Fruit fly (Drosophila melanogaster) whole organism, embryonic: ENCODE measurements around the gene CG1299.

Experiments used
- Atf-2 ChIP-seq: fragments of 200-800 bp; sonication (Bioruptor generic); optimal IDR thresholded peaks from 2 replicates; lab custom pipeline; 2016; ENCODE audit warnings: missing biosample characterization, missing genetic modification characterization
- BEAF-32 ChIP-seq: fragments of 200-800 bp; sonication (Bioruptor generic); optimal IDR thresholded peaks from 3 replicates; lab custom pipeline; 2017; ENCODE audit warnings: missing biosample characterization, missing genetic modification characterization, mild to moderate bottlenecking, moderate library complexity, missing genetic modification reagents
- CG10565 ChIP-seq: fragments of 200-800 bp; sonication (Bioruptor generic); optimal IDR thresholded peaks from 3 replicates; lab custom pipeline; 2016; ENCODE audit warnings: missing biosample characterization, mild to moderate bottlenecking, missing genetic modification characterization
- CG11093 ChIP-seq: fragments of 200-800 bp; sonication (Bioruptor generic); IDR thresholded peaks from 3 replicates; pipeline ENCODE4 v1.3.6; 2022; ENCODE audit warnings: missing biosample characterization, missing genetic modification characterization
- CG11398 ChIP-seq: fragments of 200-800 bp; sonication (Bioruptor generic); optimal IDR thresholded peaks from 2 replicates; lab custom pipeline; 2016; ENCODE audit warnings: missing biosample characterization, missing genetic modification characterization
- CG11695 ChIP-seq: fragments of 200-800 bp; sonication (Bioruptor generic); IDR thresholded peaks from 3 replicates; pipeline ENCODE4 v1.3.6; 2022; ENCODE audit warnings: missing biosample characterization, missing genetic modification characterization
- CG12104 ChIP-seq: fragments of 200-800 bp; sonication (Bioruptor generic); optimal IDR thresholded peaks from 3 replicates; lab custom pipeline; 2016; ENCODE audit warnings: missing biosample characterization, missing genetic modification characterization
- CG12299 ChIP-seq: fragments of 200-800 bp; sonication (Bioruptor generic); optimal IDR thresholded peaks from 2 replicates; lab custom pipeline; 2018; ENCODE audit warnings: missing biosample characterization, mild to moderate bottlenecking, missing genetic modification characterization
- CG12659 ChIP-seq: fragments of 200-800 bp; sonication (Bioruptor generic); optimal IDR thresholded peaks from 3 replicates; lab custom pipeline; 2017; ENCODE audit warnings: mild to moderate bottlenecking, missing biosample characterization, missing genetic modification reagents, missing genetic modification characterization
- CG13775 ChIP-seq: fragments of 200-800 bp; sonication (Bioruptor generic); optimal IDR thresholded peaks from 3 replicates; lab custom pipeline; 2017; ENCODE audit warnings: missing biosample characterization, mild to moderate bottlenecking, missing genetic modification characterization
- CG13894 ChIP-seq: fragments of 200-800 bp; sonication (Bioruptor generic); optimal IDR thresholded peaks from 3 replicates; lab custom pipeline; 2018; ENCODE audit warnings: missing biosample characterization, mild to moderate bottlenecking, missing genetic modification characterization, moderate library complexity
- CG15514 ChIP-seq: fragments of 200-800 bp; sonication (Bioruptor generic); optimal IDR thresholded peaks from 3 replicates; lab custom pipeline; 2017; ENCODE audit warnings: missing biosample characterization, missing genetic modification characterization, mild to moderate bottlenecking, moderate library complexity, missing genetic modification reagents
- CG16779 ChIP-seq: fragments of 200-800 bp; sonication (Bioruptor generic); IDR thresholded peaks from 2 replicates; pipeline ENCODE4 v1.3.6; 2022; ENCODE audit warnings: missing biosample characterization, missing genetic modification characterization
- CG17361 ChIP-seq: fragments of 200-800 bp; sonication (Bioruptor generic); IDR thresholded peaks from 3 replicates; pipeline ENCODE4 v1.3.6; 2022; ENCODE audit warnings: missing biosample characterization, missing genetic modification characterization
- CG17385 ChIP-seq: fragments of 200-800 bp; sonication (Bioruptor generic); optimal IDR thresholded peaks from 3 replicates; lab custom pipeline; 2018; ENCODE audit warnings: missing biosample characterization, mild to moderate bottlenecking, missing genetic modification characterization
- CG30020 ChIP-seq: fragments of 200-800 bp; optimal IDR thresholded peaks from 2 replicates; lab custom pipeline; 2019; ENCODE audit warnings: missing biosample characterization, mild to moderate bottlenecking, missing genetic modification characterization, moderate library complexity
- CG3065 ChIP-seq: fragments of 200-800 bp; sonication (Bioruptor generic); optimal IDR thresholded peaks from 2 replicates; lab custom pipeline; 2016; ENCODE audit warnings: missing biosample characterization, missing genetic modification characterization
- CG31388 ChIP-seq: fragments of 200-800 bp; sonication (Bioruptor generic); optimal IDR thresholded peaks from 2 replicates; lab custom pipeline; 2016; ENCODE audit warnings: missing biosample characterization, missing genetic modification characterization
- CG31441 ChIP-seq: fragments of 200-800 bp; sonication (Bioruptor generic); IDR thresholded peaks from 2 replicates; pipeline ENCODE4 v1.3.6; 2022; ENCODE audit warnings: missing biosample characterization, missing genetic modification characterization
- CG3407 ChIP-seq: fragments of 200-800 bp; sonication (Bioruptor generic); optimal IDR thresholded peaks from 2 replicates; lab custom pipeline; 2018; ENCODE audit warnings: missing biosample characterization, mild to moderate bottlenecking, missing genetic modification characterization
- CG5245 ChIP-seq: fragments of 200-800 bp; sonication (Bioruptor generic); optimal IDR thresholded peaks from 3 replicates; lab custom pipeline; 2016; ENCODE audit warnings: missing biosample characterization, missing genetic modification characterization
- CG6813 ChIP-seq: fragments of 200-800 bp; sonication (Bioruptor generic); optimal IDR thresholded peaks from 2 replicates; lab custom pipeline; 2017; ENCODE audit warnings: missing biosample characterization, missing genetic modification characterization, mild to moderate bottlenecking, moderate library complexity, missing genetic modification reagents
- CG8290 ChIP-seq, 3 experiments: fragments of 200-800 bp; sonication (Bioruptor generic); optimal IDR thresholded peaks; 2 replicates each; lab custom pipeline; 2016 to 2019; ENCODE audit warnings: missing biosample characterization in 3 of 3, missing genetic modification characterization in 3 of 3, mild to moderate bottlenecking in 2 of 3, moderate library complexity in 1 of 3
- CG9876 ChIP-seq: fragments of 200-800 bp; sonication (Bioruptor generic); optimal IDR thresholded peaks from 2 replicates; lab custom pipeline; 2016; ENCODE audit warnings: missing biosample characterization, missing genetic modification characterization
- D19B ChIP-seq: fragments of 200-800 bp; sonication (Bioruptor generic); optimal IDR thresholded peaks from 2 replicates; lab custom pipeline; 2017; ENCODE audit warnings: missing biosample characterization, mild to moderate bottlenecking, missing genetic modification characterization
- Opbp ChIP-seq: fragments of 200-800 bp; sonication (Bioruptor generic); IDR thresholded peaks from 3 replicates; pipeline ENCODE4 v1.3.6; 2022; ENCODE audit warnings: missing biosample characterization, missing genetic modification characterization; ENCODE audit not compliant: partially characterized antibody
- Sox100B ChIP-seq: fragments of 200-800 bp; sonication (Bioruptor generic); optimal IDR thresholded peaks from 3 replicates; lab custom pipeline; 2018; ENCODE audit warnings: missing biosample characterization, mild to moderate bottlenecking, missing genetic modification characterization
- Sox102F ChIP-seq: fragments of 200-800 bp; sonication (Bioruptor generic); optimal IDR thresholded peaks from 2 replicates; lab custom pipeline; 2018; ENCODE audit warnings: missing biosample characterization, mild to moderate bottlenecking, missing genetic modification characterization, moderate library complexity
- amos ChIP-seq: fragments of 200-800 bp; sonication (Bioruptor generic); IDR thresholded peaks from 2 replicates; pipeline ENCODE4 v1.3.6; 2022; ENCODE audit warnings: missing biosample characterization, missing genetic modification characterization; ENCODE audit not compliant: partially characterized antibody
- ato ChIP-seq: fragments of 200-800 bp; sonication (Bioruptor generic); IDR thresholded peaks from 2 replicates; pipeline ENCODE4 v1.3.6; 2022; ENCODE audit warnings: missing biosample characterization, missing genetic modification characterization; ENCODE audit not compliant: partially characterized antibody
- bab2 ChIP-seq: fragments of 200-800 bp; sonication (Bioruptor generic); optimal IDR thresholded peaks from 2 replicates; lab custom pipeline; 2016; ENCODE audit warnings: missing biosample characterization, missing genetic modification characterization
- bigmax ChIP-seq: fragments of 200-800 bp; sonication (Bioruptor generic); optimal IDR thresholded peaks from 2 replicates; lab custom pipeline; 2018; ENCODE audit warnings: missing biosample characterization, mild to moderate bottlenecking, missing genetic modification characterization
- cas ChIP-seq: fragments of 200-800 bp; sonication (Bioruptor generic); IDR thresholded peaks from 2 replicates; pipeline ENCODE4 v1.3.6; 2022; ENCODE audit warnings: missing biosample characterization, missing genetic modification characterization
- dan ChIP-seq: fragments of 200-800 bp; sonication (Bioruptor generic); IDR thresholded peaks from 2 replicates; pipeline ENCODE4 v1.3.6; 2022; ENCODE audit warnings: missing biosample characterization, missing genetic modification characterization
- dimm ChIP-seq: fragments of 200-800 bp; sonication (Bioruptor generic); IDR thresholded peaks from 2 replicates; pipeline ENCODE4 v1.3.6; 2022; ENCODE audit warnings: missing biosample characterization, missing genetic modification characterization
- eve ChIP-seq, 2 experiments: fragments of >200 bp; optimal IDR thresholded peaks; 2 replicates each; lab custom pipeline; 2017; ENCODE audit warnings: missing biosample characterization in 2 of 2, missing genetic modification characterization in 2 of 2
- ewg ChIP-seq: fragments of 200-800 bp; sonication (Bioruptor generic); optimal IDR thresholded peaks from 3 replicates; lab custom pipeline; 2017; ENCODE audit warnings: mild to moderate bottlenecking, missing biosample characterization, missing genetic modification reagents, missing genetic modification characterization
- kni ChIP-seq: fragments of 200-800 bp; sonication (Bioruptor generic); optimal IDR thresholded peaks from 3 replicates; lab custom pipeline; 2017; ENCODE audit warnings: mild to moderate bottlenecking, missing biosample characterization, missing genetic modification reagents, missing genetic modification characterization
- lbe ChIP-seq: fragments of 200-800 bp; sonication (Bioruptor generic); optimal IDR thresholded peaks from 2 replicates; lab custom pipeline; 2016; ENCODE audit warnings: missing biosample characterization, mild to moderate bottlenecking, missing genetic modification characterization
- lmd ChIP-seq: fragments of 200-800 bp; sonication (Bioruptor generic); IDR thresholded peaks from 2 replicates; pipeline ENCODE4 v1.3.6; 2022; ENCODE audit warnings: missing biosample characterization, missing genetic modification characterization
- nmo ChIP-seq: fragments of 200-800 bp; sonication (Bioruptor generic); optimal IDR thresholded peaks from 2 replicates; lab custom pipeline; 2018; ENCODE audit warnings: missing biosample characterization, mild to moderate bottlenecking, missing genetic modification characterization, moderate library complexity
- p53 ChIP-seq: fragments of 200-800 bp; sonication (Bioruptor generic); optimal IDR thresholded peaks from 2 replicates; lab custom pipeline; 2016; ENCODE audit warnings: missing biosample characterization, missing genetic modification characterization
- pzg ChIP-seq: fragments of 200-800 bp; sonication (Bioruptor generic); optimal IDR thresholded peaks from 3 replicates; lab custom pipeline; 2018; ENCODE audit warnings: missing biosample characterization, mild to moderate bottlenecking, missing genetic modification characterization, moderate library complexity
- run ChIP-seq: fragments of 200-800 bp; sonication (Bioruptor generic); optimal IDR thresholded peaks from 3 replicates; lab custom pipeline; 2018; ENCODE audit warnings: missing biosample characterization, mild to moderate bottlenecking, missing genetic modification characterization
- sima ChIP-seq: fragments of 200-800 bp; sonication (Bioruptor generic); optimal IDR thresholded peaks from 2 replicates; lab custom pipeline; 2016; ENCODE audit warnings: missing biosample characterization, missing genetic modification characterization
- twi ChIP-seq: fragments of 200-800 bp; optimal IDR thresholded peaks from 2 replicates; lab custom pipeline; 2019; ENCODE audit warnings: missing biosample characterization, mild to moderate bottlenecking, missing genetic modification characterization, moderate library complexity
- zen2 ChIP-seq: fragments of 200-800 bp; sonication (Bioruptor generic); IDR thresholded peaks from 3 replicates; pipeline ENCODE4 v1.3.6; 2022; ENCODE audit warnings: missing biosample characterization, missing genetic modification characterization; ENCODE audit not compliant: partially characterized antibody
- zfh1 ChIP-seq: fragments of 200-800 bp; sonication (Bioruptor generic); IDR thresholded peaks from 3 replicates; pipeline ENCODE4 v1.3.6; 2022; ENCODE audit warnings: missing biosample characterization, missing genetic modification characterization

CG1299 gene

DNA sequence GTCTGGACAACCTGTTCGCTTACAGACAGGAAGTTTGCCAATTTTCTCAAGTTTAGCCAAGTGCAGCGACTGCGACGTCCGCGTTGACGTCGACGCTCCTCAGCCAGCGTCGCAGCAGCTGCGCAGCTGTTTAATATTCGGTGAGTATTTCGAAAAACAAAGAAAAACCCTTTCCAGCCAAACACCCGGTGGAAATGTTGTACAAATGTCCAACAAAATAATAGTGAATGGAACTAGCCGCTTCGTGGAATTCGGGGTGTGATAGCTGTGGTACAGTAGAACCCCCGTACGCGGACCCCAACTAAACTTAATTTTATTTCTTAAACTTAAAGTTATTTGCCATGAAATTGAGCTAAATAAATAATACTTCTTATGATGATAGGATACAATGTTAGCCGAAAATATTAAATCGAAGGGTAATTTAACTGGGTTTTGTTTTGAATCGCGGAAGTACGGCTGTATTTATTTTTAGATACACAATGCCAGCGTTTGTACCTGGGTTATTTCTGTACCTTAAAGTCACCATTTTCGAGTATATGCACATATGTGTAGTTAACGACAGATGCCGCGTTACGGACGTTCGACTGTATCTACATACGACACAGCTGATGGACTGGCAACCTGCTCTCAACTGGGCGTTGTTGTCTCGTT lies 39.5 kb upstream of the CG1299 start (continued):
- TF ChIP-seq bigmax (GFP tag; lab: Kevin White, UChicago) (no peak), cas (GFP tag; lab: Robert Waterston, UW) (0 out of 2 replicates have a peak, but pooled peaks have one; percentile 5), CG3407 (GFP tag; lab: Kevin White, UChicago) (peak; percentile 53), zen2 (GFP tag; lab: Robert Waterston, UW) (no peak), CG15514 (GFP tag; lab: Kevin White, UChicago) (peak; percentile 51), Atf-2 (GFP tag; lab: Kevin White, UChicago) (peak; percentile 65), lmd (GFP tag; lab: Robert Waterston, UW) (peak; percentile 74), dimm (GFP tag; lab: Robert Waterston, UW) (0 out of 2 replicates have a peak, but pooled peaks have one; percentile 3), CG31441 (peak; percentile 78), CG12659 (peak; percentile 74), sima (GFP tag; lab: Kevin White, UChicago) (no peak), CG8290 (GFP tag; optimal IDR thresholded peaks at IDR 0.05; lab: Kevin White, UChicago) (peak; percentile 64), CG8290 (tag; optimal IDR thresholded peaks at IDR 0.05; lab: Kevin White, UChicago) (peak in 1 of 2 experiments; percentile 50), CG11398 (GFP tag; lab: Kevin White, UChicago) (peak; percentile 35), CG17361 (GFP tag; lab: Robert Waterston, UW) (peak; percentile 86), bab2 (GFP tag; lab: Kevin White, UChicago) (peak; percentile 77), lbe (GFP tag; lab: Kevin White, UChicago) (no peak), ato (GFP tag; lab: Robert Waterston, UW) (no peak), CG16779 (no peak), ewg (peak; percentile 56), CG11093 (GFP tag; lab: Robert Waterston, UW) (peak; percentile 68; the same call in 1 of the 3 replicates), zfh1 (GFP tag; lab: Robert Waterston, UW) (peak; percentile 60; the same call in 2 of the 3 replicates), twi (tag; lab: Kevin White, UChicago) (peak; percentile 79), CG13894 (tag; lab: Kevin White, UChicago) (peak; percentile 6), CG31388 (peak; percentile 3), CG11695 (GFP tag; lab: Robert Waterston, UW) (peak; percentile 83), CG6813 (GFP tag; lab: Kevin White, UChicago) (peak; percentile 45), kni (GFP tag; lab: Kevin White, UChicago) (no peak), run (tag; lab: Kevin White, UChicago) (peak; percentile 29), CG3065 (GFP tag; lab: Kevin White, UChicago) (no peak), p53 (no peak), dan (GFP tag; lab: Robert Waterston, UW) (0 out of 2 replicates have a peak, but pooled peaks have one; percentile 17), CG10565 (GFP tag; lab: Kevin White, UChicago) (peak; percentile 2), CG17385 (GFP tag; lab: Kevin White, UChicago) (peak; percentile 68), nmo (GFP tag; lab: Kevin White, UChicago) (peak; percentile 84), CG9876 (GFP tag; lab: Kevin White, UChicago) (peak; percentile 18), CG30020 (peak; percentile 32), Sox102F (peak; percentile 74), CG12104 (GFP tag; lab: Kevin White, UChicago) (peak; percentile 82), amos (GFP tag; lab: Robert Waterston, UW) (no peak), D19B (GFP tag; lab: Kevin White, UChicago) (peak; percentile 60), pzg (GFP tag; lab: Kevin White, UChicago) (no peak), CG12299 (tag; lab: Kevin White, UChicago) (peak; percentile 25), CG13775 (peak; percentile 75), eve (GFP tag; optimal IDR thresholded peaks at IDR 0.05; lab: Kevin White, UChicago) (no peak), Sox100B (GFP tag; lab: Kevin White, UChicago) (peak; percentile 85), BEAF-32 (GFP tag; lab: Kevin White, UChicago) (no peak), Opbp (no peak), CG5245 (peak; percentile 45)
